Worm (Caenorhabditis elegans): ENCODE measurements around the gene T24H7.8.
A peak's percentile ranks its signal among the peaks of the same experiment; 100 is the strongest.

Gene T24H7.8

ce11 chrII:6246054-6246453 is 4.2 kb downstream of the T24H7.8 start, which contains the start of gene lelo-1:
Gene lelo-1 (plus strand): TSS chrII:6246354.
- no peak for TF ChIP-seq efl-1 (optimal IDR thresholded peaks at IDR 0.05)
- TF ChIP-seq efl-1 (GFP tag; optimal IDR thresholded peaks at IDR 0.05 in 1 of 2) = peak in 1 of 2 experiments; percentile 30
- TF ChIP-seq lsy-2 (tag; optimal IDR thresholded peaks at IDR 0.05) = no peak

- no peak for TF ChIP-seq fkh-8 (tag; optimal IDR thresholded peaks at IDR 0.05)
These were observed 5.2 kb downstream of the T24H7.8 start, which contains the start of gene T24H7.2 for ce11 chrII:6247011-6247410. Gene T24H7.2 (plus strand): TSS chrII:6247311.

ce11 chrII:6248029-6248428 is 6.2 kb downstream of the T24H7.8 start:
- TF ChIP-seq fkh-8 (tag; optimal IDR thresholded peaks at IDR 0.05) = no peak
- TF ChIP-seq ces-1 (GFP tag; optimal IDR thresholded peaks at IDR 0.05) = no peak
- TF ChIP-seq efl-1 (optimal IDR thresholded peaks at IDR 0.05) = no peak
- peak in 1 of 2 experiments; percentile 56 for TF ChIP-seq efl-1 (GFP tag; optimal IDR thresholded peaks at IDR 0.05 in 1 of 2)

- TF ChIP-seq pax-3 (tag; optimal IDR thresholded peaks at IDR 0.05) (no peak), irx-1 (tag; optimal IDR thresholded peaks at IDR 0.05) (peak; percentile 31), nhr-11 (tag; optimal IDR thresholded peaks at IDR 0.05) (no peak), C16A3.4 (tag; optimal IDR thresholded peaks at IDR 0.05) (peak; percentile 78), zag-1 (tag; optimal IDR thresholded peaks at IDR 0.05) (no peak), unc-30 (tag; optimal IDR thresholded peaks at IDR 0.05) (no peak), ceh-63 (GFP tag; optimal IDR thresholded peaks at IDR 0.05) (no peak), elt-3 (tag; optimal IDR thresholded peaks at IDR 0.05) (peak in 1 of 6 experiments; percentile 10), unc-86 (tag; optimal IDR thresholded peaks at IDR 0.05) (peak; percentile 18), swsn-7 (tag; optimal IDR thresholded peaks at IDR 0.05) (peak; percentile 58), ceh-82 (tag; optimal IDR thresholded peaks at IDR 0.05) (peak; percentile 4 to 36 (median 20)), lin-14 (GFP tag; optimal IDR thresholded peaks at IDR 0.05) (no peak), aly-2 (tag; optimal IDR thresholded peaks at IDR 0.05) (peak; percentile 10), mep-1 (tag; optimal IDR thresholded peaks at IDR 0.05) (peak; percentile 71), rnt-1 (tag; optimal IDR thresholded peaks at IDR 0.05) (peak; percentile 52), nhr-77 (tag; optimal IDR thresholded peaks at IDR 0.05) (peak; percentile 47), nhr-71 (tag; optimal IDR thresholded peaks at IDR 0.05) (peak; percentile 58), snu-23 (GFP tag; optimal IDR thresholded peaks at IDR 0.05) (peak; percentile 64), efl-1 (optimal IDR thresholded peaks at IDR 0.05) (peak; percentile 64 to 74), efl-1 (GFP tag; optimal IDR thresholded peaks at IDR 0.05 in 1 of 2) (peak; percentile 62 to 98), mef-2 (tag; optimal IDR thresholded peaks at IDR 0.05) (no peak), nhr-20 (tag; optimal IDR thresholded peaks at IDR 0.05) (peak; percentile 45), pqm-1 (tag; optimal IDR thresholded peaks at IDR 0.05) (no peak), nhr-47 (tag; optimal IDR thresholded peaks at IDR 0.05) (peak; percentile 60), lsy-2 (tag; optimal IDR thresholded peaks at IDR 0.05) (peak; percentile 8 to 60), skn-1 (tag; optimal IDR thresholded peaks at IDR 0.05) (peak; percentile 27), nhr-19 (GFP tag; conservative IDR thresholded peaks at IDR 0.05) (peak; percentile 57), lin-35 (GFP tag; optimal IDR thresholded peaks at IDR 0.05) (peak; percentile 42 to 83), dpl-1 (GFP tag; optimal IDR thresholded peaks at IDR 0.05) (peak; percentile 54 to 68 (median 63)), fos-1 (tag; optimal IDR thresholded peaks at IDR 0.05) (peak; percentile 10), ces-1 (GFP tag; optimal IDR thresholded peaks at IDR 0.05) (no peak), xbp-1 (tag; optimal IDR thresholded peaks at IDR 0.05) (peak; percentile 20), isw-1 (GFP tag; IDR thresholded peaks at IDR 0.05) (no peak), mab-9 (GFP tag; IDR thresholded peaks at IDR 0.05) (no peak), C04F5.9 (tag; optimal IDR thresholded peaks at IDR 0.05) (no peak), lin-15B (tag; optimal IDR thresholded peaks at IDR 0.05) (no peak), pag-3 (tag; optimal IDR thresholded peaks at IDR 0.05; ENCODE audit: borderline replicate concordance, insufficient read depth) (no peak), sox-4 (tag; optimal IDR thresholded peaks at IDR 0.05) (no peak), lir-3 (tag; optimal IDR thresholded peaks at IDR 0.05; ENCODE audit: poor library complexity) (peak; percentile 40), nhr-90 (tag; optimal IDR thresholded peaks at IDR 0.05; ENCODE audit: poor library complexity) (peak; percentile 64), tbx-2 (tag; optimal IDR thresholded peaks at IDR 0.05) (peak; percentile 24), elt-2 (tag; optimal IDR thresholded peaks at IDR 0.05) (peak; percentile 29), dsc-1 (tag; optimal IDR thresholded peaks at IDR 0.05) (peak; percentile 28), mdl-1 (tag; optimal IDR thresholded peaks at IDR 0.05) (peak in 1 of 2 experiments; percentile 49)
These were observed 6.6 kb downstream of the T24H7.8 start for ce11 chrII:6248503-6248902.
